Worm (Caenorhabditis elegans) whole organism, mixed stage, embryonic: Measurements from ENCODE around the gene C08D8.1.

Experiments
- M03D4.4 ChIP-seq: sonication (generic microtip); optimal IDR thresholded peaks from 2 replicates; lab custom pipeline; 2017; ENCODE audit warnings: mild to moderate bottlenecking, missing genetic modification characterization, missing compliant biosample characterization
- bed-3 ChIP-seq: fragments of 200-800 bp; sonication (Bioruptor generic); optimal IDR thresholded peaks from 3 replicates; lab custom pipeline; 2018; ENCODE audit warnings: mild to moderate bottlenecking, missing genetic modification characterization, moderate library complexity, missing compliant biosample characterization
- blmp-1 ChIP-seq: fragments of 150-350 bp; optimal IDR thresholded peaks from 2 replicates; lab custom pipeline; 2014; ENCODE audit warnings: missing biosample characterization, missing genetic modification characterization
- ceh-39 ChIP-seq: fragments of 150-350 bp; optimal IDR thresholded peaks from 2 replicates; lab custom pipeline; 2014; ENCODE audit warnings: missing biosample characterization, missing genetic modification characterization
- ceh-83 ChIP-seq: fragments of 200-800 bp; sonication (Bioruptor generic); optimal IDR thresholded peaks from 2 replicates; lab custom pipeline; 2018; ENCODE audit warnings: mild to moderate bottlenecking, missing genetic modification characterization, missing compliant biosample characterization
- ces-1 ChIP-seq: fragments of 150-350 bp; optimal IDR thresholded peaks from 2 replicates; lab custom pipeline; 2014; ENCODE audit warnings: missing biosample characterization, missing genetic modification reagents, missing genetic modification characterization
- cnd-1 ChIP-seq: fragments of 200-800 bp; sonication (Bioruptor generic); optimal IDR thresholded peaks from 2 replicates; lab custom pipeline; 2018; ENCODE audit warnings: mild to moderate bottlenecking, missing genetic modification characterization, missing compliant biosample characterization
- drap-1 ChIP-seq: fragments of 200-800 bp; sonication (Bioruptor generic); optimal IDR thresholded peaks from 3 replicates; lab custom pipeline; 2018; ENCODE audit warnings: mild to moderate bottlenecking, missing genetic modification characterization, missing compliant biosample characterization
- elt-1 ChIP-seq: sonication (generic microtip); optimal IDR thresholded peaks from 2 replicates; lab custom pipeline; 2017; ENCODE audit warnings: missing genetic modification characterization, mild to moderate bottlenecking, missing compliant biosample characterization, antibody characterized with exemption, moderate library complexity, borderline replicate concordance; ENCODE audit not compliant: insufficient read depth
- elt-3 ChIP-seq: fragments of 150-350 bp; optimal IDR thresholded peaks from 2 replicates; lab custom pipeline; 2014; ENCODE audit warnings: missing biosample characterization, missing genetic modification characterization
- flh-1 ChIP-seq: fragments of 200-800 bp; sonication (Bioruptor generic); optimal IDR thresholded peaks from 2 replicates; lab custom pipeline; 2018; ENCODE audit warnings: mild to moderate bottlenecking, missing genetic modification characterization, moderate library complexity, missing compliant biosample characterization
- ham-2 ChIP-seq: fragments of 200-800 bp; sonication (Bioruptor generic); optimal IDR thresholded peaks from 2 replicates; lab custom pipeline; 2018; ENCODE audit warnings: mild to moderate bottlenecking, missing genetic modification characterization, missing compliant biosample characterization
- hlh-1 ChIP-seq: fragments of 150-350 bp; optimal IDR thresholded peaks from 2 replicates; lab custom pipeline; 2014; ENCODE audit warnings: missing biosample characterization, missing genetic modification reagents, missing genetic modification characterization
- lin-13 ChIP-seq: fragments of 150-350 bp; optimal IDR thresholded peaks from 2 replicates; lab custom pipeline; 2014; ENCODE audit warnings: missing biosample characterization, missing genetic modification characterization
- lsy-2 ChIP-seq: fragments of 150-350 bp; optimal IDR thresholded peaks from 2 replicates; lab custom pipeline; 2014; ENCODE audit warnings: missing biosample characterization, missing genetic modification characterization
- mab-5 ChIP-seq: fragments of 150-350 bp; optimal IDR thresholded peaks from 2 replicates; lab custom pipeline; 2014; ENCODE audit warnings: missing biosample characterization, missing genetic modification characterization
- mls-2 ChIP-seq: sonication (generic microtip); optimal IDR thresholded peaks from 2 replicates; lab custom pipeline; 2016; ENCODE audit warnings: mild to moderate bottlenecking, missing genetic modification characterization, moderate library complexity, missing compliant biosample characterization
- nhr-12 ChIP-seq: fragments of 150-350 bp; optimal IDR thresholded peaks from 2 replicates; lab custom pipeline; 2014; ENCODE audit warnings: missing biosample characterization, missing genetic modification characterization
- nhr-2 ChIP-seq: fragments of 150-350 bp; optimal IDR thresholded peaks from 2 replicates; lab custom pipeline; 2014; ENCODE audit warnings: missing biosample characterization, missing genetic modification characterization
- nhr-237 ChIP-seq: fragments of 150-350 bp; optimal IDR thresholded peaks from 2 replicates; lab custom pipeline; 2014; ENCODE audit warnings: missing biosample characterization, missing genetic modification characterization
- nhr-28 ChIP-seq: fragments of 150-350 bp; optimal IDR thresholded peaks from 2 replicates; lab custom pipeline; 2014; ENCODE audit warnings: missing biosample characterization, missing genetic modification characterization
- nhr-76 ChIP-seq: sonication (generic microtip); optimal IDR thresholded peaks from 2 replicates; lab custom pipeline; 2017; ENCODE audit warnings: missing biosample characterization, missing genetic modification characterization
- pha-4 ChIP-seq: fragments of 150-350 bp; optimal IDR thresholded peaks from 2 replicates; lab custom pipeline; 2018; ENCODE audit warnings: missing biosample characterization, missing genetic modification reagents, missing genetic modification characterization
- sem-2 ChIP-seq: fragments of 200-800 bp; sonication (Bioruptor generic); optimal IDR thresholded peaks from 2 replicates; lab custom pipeline; 2018; ENCODE audit warnings: mild to moderate bottlenecking, missing genetic modification characterization, missing compliant biosample characterization
- snpc-4 ChIP-seq: fragments of 150-350 bp; optimal IDR thresholded peaks from 2 replicates; lab custom pipeline; 2014; ENCODE audit warnings: missing biosample characterization, missing genetic modification characterization
- sptf-1 ChIP-seq: sonication (generic microtip); optimal IDR thresholded peaks from 2 replicates; lab custom pipeline; 2017; ENCODE audit warnings: mild to moderate bottlenecking, missing genetic modification characterization, moderate library complexity, missing compliant biosample characterization
- tbx-8 ChIP-seq: fragments of 200-800 bp; sonication (Bioruptor generic); optimal IDR thresholded peaks from 2 replicates; lab custom pipeline; 2018; ENCODE audit warnings: mild to moderate bottlenecking, missing genetic modification characterization, moderate library complexity, missing compliant biosample characterization
- unc-39 ChIP-seq: fragments of 150-350 bp; optimal IDR thresholded peaks from 2 replicates; lab custom pipeline; 2014; ENCODE audit warnings: missing biosample characterization, missing genetic modification characterization
- unc-62 ChIP-seq: fragments of 150-350 bp; optimal IDR thresholded peaks from 2 replicates; lab custom pipeline; 2014; ENCODE audit warnings: missing biosample characterization, missing genetic modification reagents, missing genetic modification characterization
- zip-8 ChIP-seq: fragments of 150-350 bp; optimal IDR thresholded peaks from 2 replicates; lab custom pipeline; 2014; ENCODE audit warnings: missing biosample characterization, missing genetic modification characterization
- ztf-11 ChIP-seq: fragments of 150-350 bp; optimal IDR thresholded peaks from 2 replicates; lab custom pipeline; 2014; ENCODE audit warnings: missing biosample characterization, missing genetic modification characterization

C08D8.1 gene

ce11 chrV:8307681-8308080, 37.9 kb upstream of the C08D8.1 start, which contains the start of gene clec-218:
Gene clec-218 (plus strand): TSS chrV:8307942.
- TF ChIP-seq nhr-76 (tag; lab: Kevin White, UChicago), result no peak
- no peak for TF ChIP-seq unc-39 (tag; lab: Kevin White, UChicago)
- TF ChIP-seq blmp-1 (tag; lab: Kevin White, UChicago), result no peak
- no peak for TF ChIP-seq nhr-237 (tag; lab: Kevin White, UChicago)
- TF ChIP-seq flh-1 (GFP tag; lab: Kevin White, UChicago), result no peak
- no peak for TF ChIP-seq mab-5
- TF ChIP-seq elt-1 (tag; lab: Kevin White, UChicago), result no peak
- no peak for TF ChIP-seq tbx-8 (GFP tag; lab: Kevin White, UChicago)
- TF ChIP-seq nhr-12, result no peak
- TF ChIP-seq snpc-4, result no peak
- TF ChIP-seq elt-3 (tag; lab: Kevin White, UChicago), result no peak
- TF ChIP-seq lin-13 (tag; lab: Kevin White, UChicago), result no peak
- no peak for TF ChIP-seq unc-62 (GFP tag; lab: Kevin White, UChicago)
- no peak for TF ChIP-seq sem-2 (GFP tag; lab: Kevin White, UChicago)
- no peak for TF ChIP-seq ceh-83 (GFP tag; lab: Kevin White, UChicago)

DNA sequence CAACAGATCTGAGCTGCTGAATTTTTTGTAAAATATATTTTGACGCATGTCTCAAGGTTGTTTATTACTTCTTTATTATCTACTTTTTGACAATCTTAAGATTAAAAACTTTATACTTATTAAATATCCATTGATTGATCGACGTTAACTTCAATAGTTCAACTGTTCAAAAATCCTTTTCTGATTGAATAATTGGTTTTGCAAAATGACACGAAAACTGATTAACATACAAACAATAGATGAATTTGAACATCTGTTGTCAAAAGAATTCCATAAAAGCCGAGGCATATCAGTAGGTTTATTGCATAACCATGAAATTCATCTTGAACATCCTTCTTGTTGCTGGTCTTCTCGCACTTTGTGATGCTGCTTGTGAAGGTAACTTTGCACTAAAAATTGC, 34.3 kb upstream of the C08D8.1 start, which contains the start of gene W02D7.12:
Gene W02D7.12 (plus strand): TSS at position 301 of the 400 bp plus-strand sequence.
- TF ChIP-seq drap-1 (GFP tag; lab: Kevin White, UChicago) (no peak), hlh-1 (tag; lab: Kevin White, UChicago) (no peak), nhr-12 (no peak)

DNA sequence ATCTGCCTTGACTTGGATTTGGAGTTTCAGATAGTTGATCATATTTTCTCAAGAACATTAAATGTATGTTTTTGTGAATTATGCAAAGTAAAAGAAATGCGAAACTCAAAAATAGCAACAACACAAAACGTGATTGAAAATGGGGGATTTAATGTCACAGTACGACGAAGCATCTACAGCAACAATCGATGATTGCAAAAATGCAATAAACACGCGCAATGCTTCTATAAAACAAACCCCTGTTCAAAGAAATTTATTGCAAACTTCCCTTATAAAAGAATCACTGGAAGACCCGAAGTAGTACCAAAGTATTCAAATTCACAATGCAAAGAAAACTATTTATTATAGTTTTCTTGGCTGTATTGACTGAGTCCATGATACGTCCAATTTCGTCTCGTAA, 27.4 kb upstream of the C08D8.1 start, which contains the start of gene clec-219:
Gene clec-219 (plus strand): TSS at position 301 of the 400 bp plus-strand sequence.
- TF ChIP-seq unc-39 (tag; lab: Kevin White, UChicago), result no peak
- no peak for TF ChIP-seq ztf-11 (tag; lab: Kevin White, UChicago)
- TF ChIP-seq bed-3 (GFP tag; lab: Kevin White, UChicago), result no peak
- TF ChIP-seq snpc-4, result no peak
- no peak for TF ChIP-seq sptf-1
- no peak for TF ChIP-seq lin-13 (tag; lab: Kevin White, UChicago)
- TF ChIP-seq elt-3 (tag; lab: Kevin White, UChicago), result no peak
- TF ChIP-seq nhr-2 (tag; lab: Kevin White, UChicago), result no peak
- TF ChIP-seq ham-2 (GFP tag; lab: Kevin White, UChicago), result no peak
- TF ChIP-seq nhr-76 (tag; lab: Kevin White, UChicago), result no peak
- no peak for TF ChIP-seq blmp-1 (tag; lab: Kevin White, UChicago)
- TF ChIP-seq sem-2 (GFP tag; lab: Kevin White, UChicago), result no peak
- TF ChIP-seq nhr-28 (tag; lab: Kevin White, UChicago), result no peak
- TF ChIP-seq pha-4 (tag; lab: Kevin White, UChicago), result no peak
- TF ChIP-seq nhr-237 (tag; lab: Kevin White, UChicago), result no peak
- TF ChIP-seq mab-5, result no peak

ce11 chrV:8323545-8323944, 22.0 kb upstream of the C08D8.1 start:
- TF ChIP-seq zip-8 (tag; lab: Kevin White, UChicago), result no peak

DNA sequence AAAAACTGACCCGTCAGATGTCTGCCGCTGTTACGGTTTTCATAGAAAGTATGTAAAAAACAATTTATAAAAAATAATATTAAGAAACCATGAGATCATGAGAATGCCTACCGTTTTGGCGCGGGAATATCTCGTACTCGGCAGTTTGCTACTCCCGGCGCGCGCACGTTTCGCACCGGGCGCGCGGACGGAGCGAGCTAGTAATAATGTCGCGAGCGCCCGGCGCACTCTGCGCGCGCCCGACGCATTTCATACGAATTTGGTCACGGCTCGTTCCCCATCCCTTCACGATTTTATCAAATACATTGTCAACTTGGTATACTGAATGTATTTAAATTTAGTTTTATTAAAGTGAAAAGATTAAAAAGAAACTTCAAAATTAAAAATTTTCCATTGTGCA, 19.7 kb upstream of the C08D8.1 start:
- TF ChIP-seq mls-2 (no peak), drap-1 (GFP tag; lab: Kevin White, UChicago) (no peak), sptf-1 (no peak), M03D4.4 (no peak), hlh-1 (tag; lab: Kevin White, UChicago) (no peak), cnd-1 (no peak), unc-39 (tag; lab: Kevin White, UChicago) (no peak), nhr-237 (tag; lab: Kevin White, UChicago) (no peak), pha-4 (tag; lab: Kevin White, UChicago) (no peak), ceh-39 (no peak), elt-1 (tag; lab: Kevin White, UChicago) (no peak), nhr-2 (tag; lab: Kevin White, UChicago) (no peak), ces-1 (GFP tag; lab: Kevin White, UChicago) (no peak), lsy-2 (tag; lab: Kevin White, UChicago) (no peak)
